Worm (Caenorhabditis elegans) whole organism, young adult: Measurements from ENCODE around the gene T04A8.7.
A peak's percentile ranks its signal among the peaks of the same experiment; 100 is the strongest.

ENCODE experiments used
- C06A6.2 ChIP-seq: fragments of 200-800 bp; sonication (Bioruptor generic); conservative IDR thresholded peaks from 2 replicates; pipeline ENCODE4 v1.3.6; 2022; ENCODE audit warnings: missing genetic modification characterization, missing compliant biosample characterization
- F23B12.7 ChIP-seq: sonication (generic microtip); optimal IDR thresholded peaks from 2 replicates; lab custom pipeline; 2017; ENCODE audit warnings: missing genetic modification characterization, mild to moderate bottlenecking, missing compliant biosample characterization, antibody characterized with exemption, moderate library complexity; ENCODE audit not compliant: insufficient read depth
- F33H1.4 ChIP-seq: fragments of 200-800 bp; sonication (Bioruptor generic); IDR thresholded peaks from 2 replicates; pipeline ENCODE4 v1.3.6; 2022; ENCODE audit warnings: missing genetic modification reagents, missing genetic modification characterization, missing compliant biosample characterization
- F49E8.2 ChIP-seq: sonication (generic microtip); optimal IDR thresholded peaks from 3 replicates; lab custom pipeline; 2017; ENCODE audit warnings: missing genetic modification characterization, mild to moderate bottlenecking, missing compliant biosample characterization, antibody characterized with exemption, moderate library complexity; ENCODE audit not compliant: insufficient read depth
- F52B5.7 ChIP-seq: sonication (generic microtip); optimal IDR thresholded peaks from 2 replicates; lab custom pipeline; 2016; ENCODE audit warnings: mild to moderate bottlenecking, missing genetic modification characterization, missing compliant biosample characterization
- F57A8.1 ChIP-seq: fragments of 200-800 bp; sonication (Bioruptor generic); optimal IDR thresholded peaks from 2 replicates; lab custom pipeline; 2018; ENCODE audit warnings: mild to moderate bottlenecking, missing genetic modification characterization, moderate library complexity, missing compliant biosample characterization
- F57C9.4 ChIP-seq: sonication (generic microtip); optimal IDR thresholded peaks from 2 replicates; lab custom pipeline; 2017; ENCODE audit warnings: mild to moderate bottlenecking, missing genetic modification characterization, missing compliant biosample characterization
- ZK185.1 ChIP-seq: sonication (generic microtip); optimal IDR thresholded peaks from 2 replicates; lab custom pipeline; 2016; ENCODE audit warnings: mild to moderate bottlenecking, missing genetic modification characterization, missing compliant biosample characterization; ENCODE audit not compliant: poor library complexity, severe bottlenecking
- aptf-3 ChIP-seq: fragments of 200-800 bp; sonication (Bioruptor generic); IDR thresholded peaks from 2 replicates; pipeline ENCODE4 v1.3.6; 2022; ENCODE audit warnings: missing genetic modification characterization, missing compliant biosample characterization
- atf-7 ChIP-seq: sonication (generic microtip); optimal IDR thresholded peaks from 2 replicates; lab custom pipeline; 2017; ENCODE audit warnings: mild to moderate bottlenecking, missing genetic modification characterization, missing compliant biosample characterization
- bed-1 ChIP-seq: fragments of 200-800 bp; sonication (Bioruptor generic); IDR thresholded peaks from 2 replicates; pipeline ENCODE4 v1.3.6; 2022; ENCODE audit warnings: missing genetic modification reagents, missing genetic modification characterization, missing compliant biosample characterization
- ccch-3 ChIP-seq: fragments of 200-800 bp; sonication (Bioruptor generic); optimal IDR thresholded peaks from 2 replicates; lab custom pipeline; 2018; ENCODE audit warnings: mild to moderate bottlenecking, missing genetic modification characterization, missing compliant biosample characterization
- cebp-1 ChIP-seq, 2 experiments: fragments of 200-800 bp in 1 of 2; sonication (Bioruptor generic) in 1 of 2; sonication (generic microtip) in 1 of 2; IDR thresholded peaks in 1 of 2; optimal IDR thresholded peaks in 1 of 2; 2 replicates each; pipeline versions ENCODE4 v1.3.6 to Lab custom; 2017 to 2022; ENCODE audit warnings: missing compliant biosample characterization in 2 of 2, missing genetic modification characterization in 2 of 2, mild to moderate bottlenecking in 1 of 2, missing genetic modification reagents in 1 of 2, moderate library complexity in 1 of 2
- cebp-2 ChIP-seq: fragments of 200-800 bp; sonication (Bioruptor generic); IDR thresholded peaks from 2 replicates; pipeline ENCODE4 v1.3.6; 2022; ENCODE audit warnings: missing genetic modification characterization, missing compliant biosample characterization
- ceh-100 ChIP-seq: fragments of 200-800 bp; sonication (Bioruptor generic); IDR thresholded peaks from 2 replicates; pipeline ENCODE4 v1.3.6; 2022; ENCODE audit warnings: missing genetic modification reagents, missing genetic modification characterization, missing compliant biosample characterization
- ceh-27 ChIP-seq: fragments of 200-800 bp; sonication (Bioruptor generic); optimal IDR thresholded peaks from 2 replicates; lab custom pipeline; 2018; ENCODE audit warnings: mild to moderate bottlenecking, missing genetic modification characterization, moderate library complexity, missing compliant biosample characterization
- ceh-79 ChIP-seq: sonication (generic microtip); optimal IDR thresholded peaks from 2 replicates; lab custom pipeline; 2017; ENCODE audit warnings: mild to moderate bottlenecking, missing genetic modification characterization, missing compliant biosample characterization
- fkh-3 ChIP-seq: sonication (generic microtip); optimal IDR thresholded peaks from 2 replicates; lab custom pipeline; 2016; ENCODE audit warnings: mild to moderate bottlenecking, missing genetic modification characterization, missing compliant biosample characterization
- gei-17 ChIP-seq: fragments of 200-800 bp; sonication (Bioruptor generic); optimal IDR thresholded peaks from 2 replicates; lab custom pipeline; 2018; ENCODE audit warnings: mild to moderate bottlenecking, missing genetic modification characterization, missing compliant biosample characterization
- him-1 ChIP-seq: sonication (generic microtip); optimal IDR thresholded peaks from 2 replicates; lab custom pipeline; 2016; ENCODE audit warnings: missing genotype, missing genetic modification reagents, missing genetic modification characterization, missing compliant biosample characterization
- hlh-12 ChIP-seq: sonication (generic microtip); optimal IDR thresholded peaks from 2 replicates; lab custom pipeline; 2016; ENCODE audit warnings: missing genetic modification characterization, missing compliant biosample characterization
- hrde-1 ChIP-seq: sonication (generic microtip); optimal IDR thresholded peaks from 2 replicates; lab custom pipeline; 2016; ENCODE audit warnings: missing genetic modification characterization, mild to moderate bottlenecking, missing compliant biosample characterization, moderate library complexity, missing genotype, missing genetic modification reagents, borderline replicate concordance
- hsf-1 ChIP-seq: fragments of 200-800 bp; sonication (Bioruptor generic); IDR thresholded peaks from 2 replicates; pipeline ENCODE4 v1.3.6; 2022; ENCODE audit warnings: missing genetic modification reagents, missing genetic modification characterization, missing compliant biosample characterization
- lag-1 ChIP-seq: fragments of 200-800 bp; sonication (Bioruptor generic); IDR thresholded peaks from 2 replicates; pipeline ENCODE4 v1.3.6; 2022; ENCODE audit warnings: missing genetic modification reagents, missing genetic modification characterization, missing compliant biosample characterization
- lin-26 ChIP-seq: fragments of 200-800 bp; sonication (Bioruptor generic); IDR thresholded peaks from 2 replicates; pipeline ENCODE4 v1.3.6; 2022; ENCODE audit warnings: missing genetic modification reagents, missing genetic modification characterization, missing compliant biosample characterization
- madf-3 ChIP-seq: fragments of 200-800 bp; sonication (Bioruptor generic); IDR thresholded peaks from 2 replicates; pipeline ENCODE4 v1.3.6; 2022; ENCODE audit warnings: missing genetic modification reagents, missing genetic modification characterization, missing compliant biosample characterization
- madf-6 ChIP-seq: fragments of 200-800 bp; sonication (Bioruptor generic); IDR thresholded peaks from 2 replicates; pipeline ENCODE4 v1.3.6; 2022; ENCODE audit warnings: missing genetic modification reagents, missing genetic modification characterization, missing compliant biosample characterization
- madf-8 ChIP-seq: fragments of 200-800 bp; sonication (Bioruptor generic); conservative IDR thresholded peaks from 2 replicates; pipeline ENCODE4 v1.3.6; 2022; ENCODE audit warnings: missing genetic modification reagents, missing genetic modification characterization, missing compliant biosample characterization
- mes-4 ChIP-seq: sonication (generic microtip); optimal IDR thresholded peaks from 2 replicates; lab custom pipeline; 2016; ENCODE audit warnings: missing genotype, missing genetic modification characterization, missing compliant biosample characterization
- mxl-1 ChIP-seq: sonication (generic microtip); optimal IDR thresholded peaks from 2 replicates; lab custom pipeline; 2016; ENCODE audit warnings: missing genetic modification characterization, missing compliant biosample characterization
- nhr-120 ChIP-seq: fragments of 200-800 bp; sonication (Bioruptor generic); IDR thresholded peaks from 2 replicates; pipeline ENCODE4 v1.3.6; 2022; ENCODE audit warnings: missing genetic modification characterization, missing compliant biosample characterization
- nhr-80 ChIP-seq: sonication (generic microtip); optimal IDR thresholded peaks from 2 replicates; lab custom pipeline; 2016; ENCODE audit warnings: missing genetic modification characterization, missing compliant biosample characterization
- pbrm-1 ChIP-seq: fragments of 200-800 bp; sonication (Bioruptor generic); IDR thresholded peaks from 2 replicates; pipeline ENCODE4 v1.3.6; 2022; ENCODE audit warnings: missing genetic modification reagents, missing genetic modification characterization, missing compliant biosample characterization
- rcor-1 ChIP-seq: fragments of 200-800 bp; sonication (Bioruptor generic); IDR thresholded peaks from 2 replicates; pipeline ENCODE4 v1.3.6; 2022; ENCODE audit warnings: missing genetic modification reagents, missing genetic modification characterization, missing compliant biosample characterization
- sea-2 ChIP-seq: fragments of 200-800 bp; sonication (Bioruptor generic); IDR thresholded peaks from 2 replicates; pipeline ENCODE4 v1.3.6; 2022; ENCODE audit warnings: missing genetic modification characterization, missing compliant biosample characterization
- snpc-1.1 ChIP-seq: sonication (generic microtip); optimal IDR thresholded peaks from 2 replicates; lab custom pipeline; 2017; ENCODE audit warnings: missing genetic modification characterization, mild to moderate bottlenecking, missing compliant biosample characterization, antibody characterized with exemption, moderate library complexity, missing genotype, missing genetic modification reagents; ENCODE audit not compliant: insufficient read depth
- snpc-1.3 ChIP-seq: sonication (generic microtip); optimal IDR thresholded peaks from 2 replicates; lab custom pipeline; 2017; ENCODE audit warnings: missing genetic modification characterization, mild to moderate bottlenecking, missing compliant biosample characterization, antibody characterized with exemption, moderate library complexity, missing genotype, missing genetic modification reagents; ENCODE audit not compliant: insufficient read depth
- snpc-3.4 ChIP-seq: sonication (generic microtip); optimal IDR thresholded peaks from 2 replicates; lab custom pipeline; 2017; ENCODE audit warnings: missing genetic modification characterization, mild to moderate bottlenecking, missing compliant biosample characterization, antibody characterized with exemption, moderate library complexity, missing genotype, missing genetic modification reagents
- sptf-2 ChIP-seq: fragments of 200-800 bp; sonication (Bioruptor generic); optimal IDR thresholded peaks from 2 replicates; lab custom pipeline; 2018; ENCODE audit warnings: mild to moderate bottlenecking, missing genetic modification characterization, missing compliant biosample characterization
- tbp1 ChIP-seq: fragments of 200-800 bp; sonication (Bioruptor generic); optimal IDR thresholded peaks from 2 replicates; lab custom pipeline; 2018; ENCODE audit warnings: mild to moderate bottlenecking, missing genetic modification characterization, missing compliant biosample characterization
- unc-130 ChIP-seq: sonication (generic microtip); optimal IDR thresholded peaks from 2 replicates; lab custom pipeline; 2016; ENCODE audit warnings: missing genetic modification reagents, missing genetic modification characterization, missing compliant biosample characterization
- zim-3 ChIP-seq: sonication (generic microtip); optimal IDR thresholded peaks from 2 replicates; lab custom pipeline; 2017; ENCODE audit warnings: mild to moderate bottlenecking, missing genetic modification characterization, moderate library complexity, missing compliant biosample characterization
- ztf-18 ChIP-seq: sonication (generic microtip); optimal IDR thresholded peaks from 2 replicates; lab custom pipeline; 2016; ENCODE audit warnings: missing genotype, mild to moderate bottlenecking, missing genetic modification characterization, missing compliant biosample characterization
- ztf-22 ChIP-seq: fragments of 200-800 bp; sonication (Bioruptor generic); optimal IDR thresholded peaks from 2 replicates; lab custom pipeline; 2018; ENCODE audit warnings: mild to moderate bottlenecking, missing genetic modification characterization, moderate library complexity, missing compliant biosample characterization
- ztf-25 ChIP-seq: fragments of 200-800 bp; sonication (Bioruptor generic); IDR thresholded peaks from 2 replicates; pipeline ENCODE4 v1.3.6; 2022; ENCODE audit warnings: missing genetic modification reagents, missing genetic modification characterization, missing compliant biosample characterization
- ztf-28 ChIP-seq: fragments of 200-800 bp; sonication (Bioruptor generic); IDR thresholded peaks from 2 replicates; pipeline ENCODE4 v1.3.6; 2022; ENCODE audit warnings: missing genetic modification reagents, missing genetic modification characterization, missing compliant biosample characterization
- ztf-3 ChIP-seq: fragments of 200-800 bp; sonication (Bioruptor generic); optimal IDR thresholded peaks from 2 replicates; lab custom pipeline; 2018; ENCODE audit warnings: mild to moderate bottlenecking, missing genetic modification characterization, missing compliant biosample characterization
- ztf-6 ChIP-seq: fragments of 200-800 bp; sonication (Bioruptor generic); IDR thresholded peaks from 2 replicates; pipeline ENCODE4 v1.3.6; 2022; ENCODE audit warnings: missing genetic modification reagents, missing genetic modification characterization, missing compliant biosample characterization

The T04A8.7 gene

ce11 chrIII:4653912-4654311 lies 41.2 kb upstream of the T04A8.7 start (continued):
- TF ChIP-seq tbp1 (GFP tag; lab: Kevin White, UChicago) (no peak), madf-3 (GFP tag; lab: Robert Waterston, UW) (no peak; the same call in 1 of the 2 replicates), sea-2 (GFP tag; lab: Robert Waterston, UW) (no peak), hsf-1 (GFP tag; lab: Robert Waterston, UW) (no peak), ceh-79 (tag; lab: Kevin White, UChicago) (no peak), F57A8.1 (GFP tag; lab: Kevin White, UChicago) (no peak), ccch-3 (no peak), aptf-3 (0 out of 2 replicates have a peak, but pooled peaks have one; percentile 50), madf-8 (GFP tag; lab: Robert Waterston, UW) (no peak), rcor-1 (GFP tag; lab: Robert Waterston, UW) (no peak), atf-7 (tag; lab: Kevin White, UChicago) (no peak), snpc-3.4 (tag; lab: Kevin White, UChicago) (no peak), F49E8.2 (tag; lab: Kevin White, UChicago) (no peak), mes-4 (tag; lab: Kevin White, UChicago) (no peak), mxl-1 (tag; lab: Kevin White, UChicago) (no peak), cebp-2 (GFP tag; lab: Robert Waterston, UW) (no peak), C06A6.2 (no peak), madf-6 (GFP tag; lab: Robert Waterston, UW) (no peak), ztf-18 (tag; lab: Kevin White, UChicago) (no peak), cebp-1 (GFP tag; IDR thresholded peaks at IDR 0.05; lab: Robert Waterston, UW) (no peak), cebp-1 (tag; optimal IDR thresholded peaks at IDR 0.05; lab: Kevin White, UChicago) (peak; percentile 48), F52B5.7 (no peak), ztf-28 (GFP tag; lab: Robert Waterston, UW) (no peak), bed-1 (GFP tag; lab: Robert Waterston, UW) (no peak), lin-26 (GFP tag; lab: Robert Waterston, UW) (no peak), nhr-120 (GFP tag; lab: Robert Waterston, UW) (no peak), snpc-1.3 (tag; lab: Kevin White, UChicago) (no peak), F33H1.4 (GFP tag; lab: Robert Waterston, UW) (no peak), gei-17 (GFP tag; lab: Kevin White, UChicago) (no peak), nhr-80 (tag; lab: Kevin White, UChicago) (no peak), zim-3 (tag; lab: Kevin White, UChicago) (no peak), lag-1 (GFP tag; lab: Robert Waterston, UW) (no peak), hrde-1 (tag; lab: Kevin White, UChicago) (no peak), snpc-1.1 (tag; lab: Kevin White, UChicago) (no peak), ztf-6 (GFP tag; lab: Robert Waterston, UW) (peak; percentile 55; the same call in 1 of the 2 replicates), ztf-22 (GFP tag; lab: Kevin White, UChicago) (no peak), pbrm-1 (GFP tag; lab: Robert Waterston, UW) (no peak), ZK185.1 (tag; lab: Kevin White, UChicago) (no peak), him-1 (tag; lab: Kevin White, UChicago) (no peak), unc-130 (GFP tag; lab: Kevin White, UChicago) (no peak), sptf-2 (GFP tag; lab: Kevin White, UChicago) (no peak), fkh-3 (no peak), F57C9.4 (tag; lab: Kevin White, UChicago) (no peak), F23B12.7 (no peak), ceh-100 (no peak), hlh-12 (tag; lab: Kevin White, UChicago) (no peak), ztf-3 (GFP tag; lab: Kevin White, UChicago) (no peak), ztf-25 (GFP tag; lab: Robert Waterston, UW) (no peak), ceh-27 (GFP tag; lab: Kevin White, UChicago) (no peak)
